Worm (Caenorhabditis elegans): Measurements from ENCODE around the gene M28.9.

- TF ChIP-seq fax-1 (tag; optimal IDR thresholded peaks at IDR 0.05) (no peak), Y22D7AL.16 (tag; optimal IDR thresholded peaks at IDR 0.05) (no peak), pha-4 (tag; optimal IDR thresholded peaks at IDR 0.05) (no peak), sdc-2 (tag; optimal IDR thresholded peaks at IDR 0.05) (no peak), elt-2 (tag; optimal IDR thresholded peaks at IDR 0.05) (no peak), pax-1 (tag; optimal IDR thresholded peaks at IDR 0.05) (no peak), pag-3 (tag; optimal IDR thresholded peaks at IDR 0.05; ENCODE audit: borderline replicate concordance) (no peak), ceh-14 (tag; optimal IDR thresholded peaks at IDR 0.05) (no peak)
Observed at ce11 chrII:10621965-10622364, 17.2 kb upstream of the M28.9 start, which contains the start of gene cutl-9.

Data from whole organism, late embryonic.